Worm (Caenorhabditis elegans): ENCODE measurements around the gene F26F12.4.

Gene F26F12.4

DNA sequence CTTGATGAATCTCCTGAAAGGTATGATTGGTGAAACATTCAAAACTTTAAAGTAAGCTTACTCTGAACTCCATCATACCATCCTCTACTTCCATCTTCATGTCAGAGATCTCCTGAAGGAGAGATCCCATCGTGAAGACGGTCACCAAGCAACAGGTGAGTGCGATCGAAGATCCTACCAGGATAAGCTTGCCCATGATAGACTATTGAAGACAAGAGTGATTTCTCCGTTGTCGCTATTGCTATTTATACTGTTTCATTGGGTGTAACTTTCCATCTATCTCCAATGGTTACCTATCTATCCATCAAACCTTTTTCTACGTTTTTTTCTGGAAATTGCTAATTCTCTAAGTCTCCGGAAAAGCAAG, 32.5 kb downstream of the F26F12.4 start, which contains the start of gene col-140:
Gene col-140, minus strand, starts transcription at position 219 of the 367 bp plus-strand sequence.
- no peak for TF ChIP-seq Y22D7AL.16 (tag; optimal IDR thresholded peaks at IDR 0.05)

DNA sequence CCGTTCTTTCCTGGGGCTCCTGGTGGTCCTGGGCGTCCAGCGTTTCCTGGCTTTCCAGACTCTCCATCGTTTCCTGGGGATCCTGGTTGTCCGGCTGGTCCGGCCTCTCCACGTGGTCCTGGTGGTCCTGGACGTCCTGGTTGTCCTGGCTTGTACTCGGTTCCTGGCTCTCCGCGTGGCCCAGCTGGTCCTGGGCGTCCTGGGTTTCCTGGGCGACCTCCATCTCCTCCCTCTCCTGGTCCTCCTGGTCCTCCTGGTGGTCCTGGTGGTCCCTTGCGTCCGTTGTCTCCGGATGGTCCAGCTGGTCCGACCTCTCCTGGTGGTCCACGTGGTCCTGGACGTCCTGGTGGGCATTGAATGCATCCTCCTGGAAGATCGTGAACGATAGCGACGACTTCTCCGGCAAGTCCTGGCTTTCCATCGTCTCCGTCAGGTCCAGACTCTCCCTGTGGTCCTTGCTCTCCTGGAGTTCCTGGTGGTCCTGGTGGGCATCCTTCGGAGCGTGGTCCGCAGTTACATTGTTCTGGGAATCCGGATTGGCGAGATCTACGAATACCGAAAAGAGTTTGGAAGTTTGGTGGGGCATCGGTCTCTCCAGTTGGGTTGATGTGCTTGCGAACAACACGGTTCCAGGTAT, 33.0 kb downstream of the F26F12.4 start:
- peak; percentile 1 for TF ChIP-seq C08G9.2 (tag; optimal IDR thresholded peaks at IDR 0.05)
- peak; percentile 64 for TF ChIP-seq mec-3 (tag; optimal IDR thresholded peaks at IDR 0.05; ENCODE audit: borderline replicate concordance)
- no peak for TF ChIP-seq rnt-1 (tag; optimal IDR thresholded peaks at IDR 0.05)
- no peak for TF ChIP-seq pag-3 (tag; optimal IDR thresholded peaks at IDR 0.05; ENCODE audit: borderline replicate concordance)
- peak; percentile 17 for TF ChIP-seq ceh-34 (tag; optimal IDR thresholded peaks at IDR 0.05)
- TF ChIP-seq fkh-10 (GFP tag; optimal IDR thresholded peaks at IDR 0.05) = no peak
- no peak for TF ChIP-seq ets-4 (tag; optimal IDR thresholded peaks at IDR 0.05)
- TF ChIP-seq K02D7.2 (tag; optimal IDR thresholded peaks at IDR 0.05) = no peak
- no peak for TF ChIP-seq pat-9 (tag; optimal IDR thresholded peaks at IDR 0.05)
- no peak for TF ChIP-seq zip-5 (tag; optimal IDR thresholded peaks at IDR 0.05)
- TF ChIP-seq pax-1 (tag; optimal IDR thresholded peaks at IDR 0.05) = no peak

ce11 chrV:5835397-5835796, 33.7 kb downstream of the F26F12.4 start:
- TF ChIP-seq dve-1 (tag; optimal IDR thresholded peaks at IDR 0.05) (no peak), ceh-34 (tag; optimal IDR thresholded peaks at IDR 0.05) (no peak), ceh-6 (GFP tag; optimal IDR thresholded peaks at IDR 0.05) (no peak), npax-4 (tag; optimal IDR thresholded peaks at IDR 0.05) (no peak), ref-2 (tag; optimal IDR thresholded peaks at IDR 0.05) (no peak), ceh-45 (GFP tag; IDR thresholded peaks at IDR 0.05) (no peak), unc-55 (GFP tag; optimal IDR thresholded peaks at IDR 0.05) (no peak)

DNA sequence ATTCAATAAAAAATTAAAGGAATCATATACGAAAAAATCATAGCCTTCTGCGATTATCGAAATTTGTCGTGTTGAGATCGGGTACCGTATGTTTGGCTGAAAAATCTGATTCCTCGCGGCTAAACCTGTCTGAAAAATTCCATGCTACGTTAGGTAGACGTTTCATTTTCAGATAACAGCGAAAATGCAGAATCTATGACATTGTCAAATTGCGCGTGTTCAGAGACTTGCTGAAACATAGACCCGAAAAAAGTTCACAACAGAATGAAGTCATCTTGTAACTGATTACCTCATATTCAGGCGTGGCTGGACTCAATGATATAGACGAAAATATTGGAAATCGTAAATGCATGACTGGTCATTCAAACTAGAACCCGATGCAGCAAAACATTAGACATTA, 35.6 kb downstream of the F26F12.4 start, which contains the start of gene srh-76:
Gene srh-76, plus strand, starts transcription at position 301 of the 400 bp plus-strand sequence.
- TF ChIP-seq gmeb-2 (tag; optimal IDR thresholded peaks at IDR 0.05) = no peak
- TF ChIP-seq ceh-18 (tag; optimal IDR thresholded peaks at IDR 0.05) = no peak
- no peak for TF ChIP-seq ceh-45 (GFP tag; IDR thresholded peaks at IDR 0.05)

DNA sequence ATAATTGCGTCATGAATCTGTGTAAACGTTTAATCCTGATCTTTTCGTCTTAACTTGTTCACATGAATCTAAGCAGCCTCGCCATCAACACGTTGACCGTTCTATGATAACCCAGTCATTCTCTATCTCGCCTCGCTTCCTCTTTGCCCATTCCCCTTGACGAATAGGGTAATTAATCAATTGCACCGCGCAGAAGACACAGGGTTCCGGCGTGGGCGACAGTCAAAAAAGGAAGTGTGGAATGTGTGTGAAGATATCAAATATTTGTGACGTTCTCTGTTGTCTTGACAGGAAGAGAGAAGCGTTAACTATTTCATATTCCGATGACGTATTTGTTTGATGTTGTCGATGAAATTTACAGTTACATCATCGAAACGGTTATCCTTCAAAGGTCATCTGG, 36.3 kb downstream of the F26F12.4 start:
- TF ChIP-seq C08G9.2 (tag; optimal IDR thresholded peaks at IDR 0.05) (no peak), sdc-2 (tag; optimal IDR thresholded peaks at IDR 0.05) (no peak), ama-1 (optimal IDR thresholded peaks at IDR 0.05) (peak; percentile 51)

DNA sequence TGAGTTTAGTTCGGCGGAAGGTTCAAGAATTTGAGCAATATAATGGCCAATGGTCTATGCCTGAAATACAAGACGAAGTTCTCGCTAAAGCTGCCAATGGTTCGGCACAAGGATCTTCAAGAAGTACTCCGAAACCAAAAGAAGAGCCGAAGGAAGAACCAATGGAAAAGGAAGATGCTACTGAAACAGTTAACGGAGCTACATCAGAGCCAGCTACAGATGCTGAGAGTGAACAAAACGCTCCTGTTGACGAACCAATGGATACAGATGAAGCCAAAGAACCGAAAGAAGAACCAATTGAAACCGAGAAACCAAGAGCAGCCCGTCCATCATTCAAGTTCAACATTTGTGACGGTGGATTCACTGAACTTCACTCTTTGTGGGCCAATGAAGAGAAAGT, 37.9 kb downstream of the F26F12.4 start:
- TF ChIP-seq ceh-19 (GFP tag; optimal IDR thresholded peaks at IDR 0.05) (no peak), ceh-24 (tag; optimal IDR thresholded peaks at IDR 0.05) (no peak), ceh-9 (tag; optimal IDR thresholded peaks at IDR 0.05) (no peak), C38D4.7 (GFP tag; optimal IDR thresholded peaks at IDR 0.05) (no peak), mec-3 (tag; optimal IDR thresholded peaks at IDR 0.05; ENCODE audit: borderline replicate concordance) (no peak), sox-4 (tag; optimal IDR thresholded peaks at IDR 0.05) (no peak), unc-3 (GFP tag; conservative IDR thresholded peaks at IDR 0.05) (no peak), unc-3 (tag; optimal IDR thresholded peaks at IDR 0.05) (no peak), fkh-6 (tag; optimal IDR thresholded peaks at IDR 0.05) (no peak), zip-5 (tag; optimal IDR thresholded peaks at IDR 0.05) (no peak), unc-86 (tag; optimal IDR thresholded peaks at IDR 0.05) (no peak), ahr-1 (tag; optimal IDR thresholded peaks at IDR 0.05) (no peak), F13H6.1 (tag; optimal IDR thresholded peaks at IDR 0.05) (no peak), K02D7.2 (tag; optimal IDR thresholded peaks at IDR 0.05) (no peak), lim-6 (tag; optimal IDR thresholded peaks at IDR 0.05) (no peak), npax-4 (tag; optimal IDR thresholded peaks at IDR 0.05) (no peak)

Data from whole organism, late embryonic.